Fruit fly (Drosophila melanogaster) whole organism, embryonic: Measurements from ENCODE around the gene CG43407.
A peak's percentile ranks its signal among the peaks of the same experiment; 100 is the strongest.

Source experiments
- Antp ChIP-seq: fragments of 200-800 bp; sonication (Bioruptor generic); optimal IDR thresholded peaks from 3 replicates; lab custom pipeline; 2016; ENCODE audit warnings: missing biosample characterization, missing genetic modification characterization
- B-H2 ChIP-seq: fragments of 200-800 bp; sonication (Bioruptor generic); optimal IDR thresholded peaks from 2 replicates; lab custom pipeline; 2018; ENCODE audit warnings: missing biosample characterization, mild to moderate bottlenecking, missing genetic modification characterization
- CG10321 ChIP-seq: fragments of 200-800 bp; sonication (Bioruptor generic); IDR thresholded peaks from 2 replicates; pipeline ENCODE4 v1.3.6; 2022; ENCODE audit warnings: missing biosample characterization, missing genetic modification characterization
- CG11398 ChIP-seq: fragments of 200-800 bp; sonication (Bioruptor generic); optimal IDR thresholded peaks from 2 replicates; lab custom pipeline; 2016; ENCODE audit warnings: missing biosample characterization, missing genetic modification characterization
- CG11695 ChIP-seq: fragments of 200-800 bp; sonication (Bioruptor generic); IDR thresholded peaks from 3 replicates; pipeline ENCODE4 v1.3.6; 2022; ENCODE audit warnings: missing biosample characterization, missing genetic modification characterization
- CG13123 ChIP-seq: fragments of 200-800 bp; sonication (Bioruptor generic); optimal IDR thresholded peaks from 2 replicates; lab custom pipeline; 2016; ENCODE audit warnings: missing biosample characterization, missing genetic modification characterization
- CG13775 ChIP-seq: fragments of 200-800 bp; sonication (Bioruptor generic); optimal IDR thresholded peaks from 3 replicates; lab custom pipeline; 2017; ENCODE audit warnings: missing biosample characterization, mild to moderate bottlenecking, missing genetic modification characterization
- CG15073 ChIP-seq: fragments of 200-800 bp; sonication (Bioruptor generic); optimal IDR thresholded peaks from 2 replicates; lab custom pipeline; 2016; ENCODE audit warnings: missing biosample characterization, missing genetic modification characterization
- CG15269 ChIP-seq: fragments of 200-800 bp; sonication (Bioruptor generic); optimal IDR thresholded peaks from 2 replicates; lab custom pipeline; 2018; ENCODE audit warnings: missing biosample characterization, mild to moderate bottlenecking, missing genetic modification characterization, moderate library complexity
- CG17361 ChIP-seq: fragments of 200-800 bp; sonication (Bioruptor generic); IDR thresholded peaks from 3 replicates; pipeline ENCODE4 v1.3.6; 2022; ENCODE audit warnings: missing biosample characterization, missing genetic modification characterization
- CG17568 ChIP-seq: fragments of 200-800 bp; sonication (Bioruptor generic); optimal IDR thresholded peaks from 2 replicates; lab custom pipeline; 2018; ENCODE audit warnings: missing biosample characterization, mild to moderate bottlenecking, missing genetic modification characterization, moderate library complexity
- CG18011 ChIP-seq: fragments of 200-800 bp; sonication (Bioruptor generic); optimal IDR thresholded peaks from 2 replicates; lab custom pipeline; 2017; ENCODE audit warnings: missing biosample characterization, missing genetic modification characterization, mild to moderate bottlenecking, moderate library complexity, missing genotype
- CG4404 ChIP-seq: fragments of 200-800 bp; sonication (Bioruptor generic); IDR thresholded peaks from 2 replicates; pipeline ENCODE4 v1.3.6; 2022; ENCODE audit warnings: missing biosample characterization, missing genetic modification characterization
- CG4707 ChIP-seq: fragments of 200-800 bp; sonication (Bioruptor generic); optimal IDR thresholded peaks from 2 replicates; lab custom pipeline; 2018; ENCODE audit warnings: missing biosample characterization, mild to moderate bottlenecking, missing genetic modification characterization, moderate library complexity
- CG4730 ChIP-seq: fragments of 200-800 bp; sonication (Bioruptor generic); IDR thresholded peaks from 2 replicates; pipeline ENCODE4 v1.3.6; 2022; ENCODE audit warnings: missing biosample characterization, missing genetic modification characterization
- CG7372 ChIP-seq: fragments of 200-800 bp; sonication (Bioruptor generic); IDR thresholded peaks from 2 replicates; pipeline ENCODE4 v1.3.6; 2022; ENCODE audit warnings: missing biosample characterization, missing genetic modification characterization
- CG7987 ChIP-seq: fragments of 200-800 bp; sonication (Bioruptor generic); optimal IDR thresholded peaks from 2 replicates; lab custom pipeline; 2018; ENCODE audit warnings: missing biosample characterization, mild to moderate bottlenecking, missing genetic modification characterization, moderate library complexity
- CG9932 ChIP-seq: fragments of 200-800 bp; sonication (Bioruptor generic); IDR thresholded peaks from 2 replicates; pipeline ENCODE4 v1.3.6; 2022; ENCODE audit warnings: missing biosample characterization, missing genetic modification characterization
- Dbx ChIP-seq: fragments of 200-800 bp; sonication (Bioruptor generic); IDR thresholded peaks from 3 replicates; pipeline ENCODE4 v1.3.6; 2022; ENCODE audit warnings: missing biosample characterization, missing genetic modification characterization
- Dip2 ChIP-seq: fragments of 200-800 bp; sonication (Bioruptor generic); IDR thresholded peaks from 2 replicates; pipeline ENCODE4 v1.3.6; 2022; ENCODE audit warnings: missing biosample characterization, missing genetic modification characterization
- Dref ChIP-seq: fragments of 200-800 bp; sonication (Bioruptor generic); IDR thresholded peaks from 2 replicates; pipeline ENCODE4 v1.3.6; 2022; ENCODE audit warnings: missing biosample characterization, missing genetic modification characterization
- H2.0 ChIP-seq: fragments of 200-800 bp; sonication (Bioruptor generic); IDR thresholded peaks from 2 replicates; pipeline ENCODE4 v1.3.6; 2022; ENCODE audit warnings: missing biosample characterization, missing genetic modification characterization
- HLH4C ChIP-seq: fragments of 200-800 bp; sonication (Bioruptor generic); IDR thresholded peaks from 3 replicates; pipeline ENCODE4 v1.3.6; 2022; ENCODE audit warnings: missing biosample characterization, missing genetic modification characterization; ENCODE audit not compliant: partially characterized antibody
- HLHmδ ChIP-seq: fragments of 200-800 bp; sonication (Bioruptor generic); optimal IDR thresholded peaks from 2 replicates; lab custom pipeline; 2018; ENCODE audit warnings: missing biosample characterization, mild to moderate bottlenecking, missing genetic modification characterization, moderate library complexity
- Hmx ChIP-seq: fragments of 200-800 bp; sonication (Bioruptor generic); optimal IDR thresholded peaks from 2 replicates; lab custom pipeline; 2016; ENCODE audit warnings: missing biosample characterization, missing genetic modification characterization
- MBD-R2 ChIP-seq: fragments of 200-800 bp; sonication (Bioruptor generic); IDR thresholded peaks from 2 replicates; pipeline ENCODE4 v1.3.6; 2022; ENCODE audit warnings: missing biosample characterization, missing genetic modification characterization
- Max ChIP-seq: fragments of 200-800 bp; sonication (Bioruptor generic); optimal IDR thresholded peaks from 2 replicates; lab custom pipeline; 2016; ENCODE audit warnings: missing biosample characterization, mild to moderate bottlenecking, missing genetic modification characterization
- Med ChIP-seq: fragments of 200-800 bp; sonication (Bioruptor generic); peaks from one replicate; lab custom pipeline; 2016; ENCODE audit warnings: missing biosample characterization, missing genetic modification characterization, mild to moderate bottlenecking, inconsistent platforms, moderate library complexity
- PHDP ChIP-seq: fragments of 200-800 bp; sonication (Bioruptor generic); optimal IDR thresholded peaks from 3 replicates; lab custom pipeline; 2018; ENCODE audit warnings: missing biosample characterization, mild to moderate bottlenecking, missing genetic modification characterization, moderate library complexity
- Ptx1 ChIP-seq: fragments of 200-800 bp; sonication (Bioruptor generic); IDR thresholded peaks from 2 replicates; pipeline ENCODE4 v1.3.6; 2022; ENCODE audit warnings: missing biosample characterization, missing genetic modification characterization
- Sin3A ChIP-seq: fragments of >200 bp; optimal IDR thresholded peaks from 2 replicates; lab custom pipeline; 2018
- al ChIP-seq: fragments of 200-800 bp; sonication (Bioruptor generic); IDR thresholded peaks from 2 replicates; pipeline ENCODE4 v1.3.6; 2022; ENCODE audit warnings: missing biosample characterization, missing genetic modification characterization
- cg ChIP-seq: fragments of 200-800 bp; sonication (Bioruptor generic); optimal IDR thresholded peaks from 3 replicates; lab custom pipeline; 2019; ENCODE audit warnings: missing biosample characterization, mild to moderate bottlenecking, missing genetic modification characterization, moderate library complexity
- crol ChIP-seq: fragments of 200-800 bp; sonication (Bioruptor generic); IDR thresholded peaks from 2 replicates; pipeline ENCODE4 v1.3.6; 2022; ENCODE audit warnings: missing biosample characterization, missing genetic modification characterization
- cwo ChIP-seq: fragments of 200-800 bp; sonication (Bioruptor generic); optimal IDR thresholded peaks from 3 replicates; lab custom pipeline; 2017; ENCODE audit warnings: missing biosample characterization, missing genetic modification characterization, mild to moderate bottlenecking, moderate library complexity, missing genetic modification reagents
- esg ChIP-seq: fragments of 200-800 bp; sonication (Bioruptor generic); conservative IDR thresholded peaks from 2 replicates; pipeline ENCODE4 v1.3.6; 2022; ENCODE audit warnings: missing biosample characterization, missing genetic modification characterization
- exex ChIP-seq: fragments of 200-800 bp; sonication (Bioruptor generic); optimal IDR thresholded peaks from 4 replicates; lab custom pipeline; 2018; ENCODE audit warnings: missing biosample characterization, mild to moderate bottlenecking, missing genetic modification characterization, moderate library complexity
- gro ChIP-seq: fragments of 200-800 bp; sonication (Bioruptor generic); optimal IDR thresholded peaks from 2 replicates; lab custom pipeline; 2016; ENCODE audit warnings: missing biosample characterization, missing genetic modification characterization
- hkb ChIP-seq, 2 experiments: fragments of 200-800 bp in 1 of 2; fragments of >200 bp in 1 of 2; sonication (Bioruptor generic) in 1 of 2; IDR thresholded peaks in 1 of 2; optimal IDR thresholded peaks in 1 of 2; 2 replicates each; pipeline versions ENCODE4 v1.3.6 to Lab custom; 2017 to 2022; ENCODE audit warnings: missing biosample characterization in 1 of 2, missing genetic modification characterization in 1 of 2
- jigr1 ChIP-seq: fragments of 200-800 bp; sonication (Bioruptor generic); IDR thresholded peaks from 3 replicates; pipeline ENCODE4 v1.3.6; 2022; ENCODE audit warnings: missing biosample characterization, missing genetic modification characterization
- lab ChIP-seq: fragments of 200-800 bp; sonication (Bioruptor generic); optimal IDR thresholded peaks from 3 replicates; lab custom pipeline; 2017; ENCODE audit warnings: missing biosample characterization, missing genetic modification characterization, mild to moderate bottlenecking, moderate library complexity, missing genetic modification reagents
- mirr ChIP-seq: fragments of 200-800 bp; sonication (Bioruptor generic); optimal IDR thresholded peaks from 3 replicates; lab custom pipeline; 2018; ENCODE audit warnings: missing biosample characterization, mild to moderate bottlenecking, missing genetic modification characterization
- nerfin-2 ChIP-seq: fragments of 200-800 bp; sonication (Bioruptor generic); IDR thresholded peaks from 2 replicates; pipeline ENCODE4 v1.3.6; 2022; ENCODE audit warnings: missing biosample characterization, missing genetic modification characterization; ENCODE audit not compliant: partially characterized antibody
- pum ChIP-seq: fragments of 200-800 bp; sonication (Bioruptor generic); optimal IDR thresholded peaks from 2 replicates; lab custom pipeline; 2016; ENCODE audit warnings: missing biosample characterization, missing genetic modification characterization
- row ChIP-seq: fragments of 200-800 bp; sonication (Bioruptor generic); IDR thresholded peaks from 3 replicates; pipeline ENCODE4 v1.3.6; 2022; ENCODE audit warnings: missing biosample characterization, missing genetic modification characterization
- sd ChIP-seq: fragments of 200-800 bp; sonication (Bioruptor generic); optimal IDR thresholded peaks from 3 replicates; lab custom pipeline; 2018; ENCODE audit warnings: missing biosample characterization, mild to moderate bottlenecking, missing genetic modification characterization, moderate library complexity
- seq ChIP-seq: fragments of 200-800 bp; sonication (Bioruptor generic); IDR thresholded peaks from 2 replicates; pipeline ENCODE4 v1.3.6; 2022; ENCODE audit warnings: missing biosample characterization, missing genetic modification characterization
- sim ChIP-seq: fragments of 200-800 bp; sonication (Bioruptor generic); IDR thresholded peaks from 2 replicates; pipeline ENCODE4 v1.3.6; 2022; ENCODE audit warnings: missing biosample characterization, missing genetic modification characterization
- slbo ChIP-seq: fragments of 200-800 bp; sonication (Bioruptor generic); IDR thresholded peaks from 2 replicates; pipeline ENCODE4 v1.3.6; 2022; ENCODE audit warnings: missing biosample characterization, missing genetic modification characterization
- so ChIP-seq: fragments of 200-800 bp; sonication (Bioruptor generic); IDR thresholded peaks from 3 replicates; pipeline ENCODE4 v1.3.6; 2022; ENCODE audit warnings: missing biosample characterization, missing genetic modification characterization
- tio ChIP-seq: fragments of 200-800 bp; sonication (Bioruptor generic); optimal IDR thresholded peaks from 2 replicates; lab custom pipeline; 2017; ENCODE audit warnings: missing biosample characterization, missing genetic modification characterization, inconsistent platforms
- vvl ChIP-seq: fragments of 200-800 bp; sonication (Bioruptor generic); IDR thresholded peaks from 2 replicates; pipeline ENCODE4 v1.3.6; 2022; ENCODE audit warnings: missing biosample characterization, missing genetic modification characterization
- zfh1 ChIP-seq: fragments of 200-800 bp; sonication (Bioruptor generic); IDR thresholded peaks from 3 replicates; pipeline ENCODE4 v1.3.6; 2022; ENCODE audit warnings: missing biosample characterization, missing genetic modification characterization

CG43407 gene

dm6 chr3L:19020467-19020866, 32.7 kb downstream of the CG43407 start (continued):
- TF ChIP-seq crol, result 0 out of 2 replicates have a peak, but pooled peaks have one; percentile 6
- no peak for TF ChIP-seq MBD-R2 (GFP tag; lab: Robert Waterston, UW)
- no peak for TF ChIP-seq seq (GFP tag; lab: Robert Waterston, UW)
- TF ChIP-seq vvl (GFP tag; lab: Robert Waterston, UW), result no peak
- no peak for TF ChIP-seq CG11695
- no peak for TF ChIP-seq CG4707 (GFP tag; lab: Kevin White, UChicago)
- no peak for TF ChIP-seq Antp (GFP tag; lab: Kevin White, UChicago)
- TF ChIP-seq CG17568 (GFP tag; lab: Kevin White, UChicago), result no peak
- no peak for TF ChIP-seq CG11398 (GFP tag; lab: Kevin White, UChicago)
- TF ChIP-seq hkb (optimal IDR thresholded peaks at IDR 0.05; lab: Kevin White, UChicago), result no peak
- no peak for TF ChIP-seq hkb (GFP tag; IDR thresholded peaks at IDR 0.05; lab: Robert Waterston, UW)
- no peak for TF ChIP-seq Dref (GFP tag; lab: Robert Waterston, UW)
- TF ChIP-seq zfh1, result 0 out of 3 replicates have a peak, but pooled peaks have one; percentile 26
- no peak for TF ChIP-seq CG4730 (GFP tag; lab: Robert Waterston, UW)
- no peak for TF ChIP-seq CG7372
- TF ChIP-seq CG7987 (GFP tag; lab: Kevin White, UChicago), result no peak
- TF ChIP-seq Max (GFP tag; lab: Kevin White, UChicago), result no peak
- TF ChIP-seq lab, result peak; percentile 14
- no peak for TF ChIP-seq sim
- no peak for TF ChIP-seq jigr1
- no peak for TF ChIP-seq tio (GFP tag; lab: Kevin White, UChicago)
- TF ChIP-seq gro (GFP tag; lab: Kevin White, UChicago), result no peak
- TF ChIP-seq Hmx (GFP tag; lab: Kevin White, UChicago), result no peak
- no peak for TF ChIP-seq CG9932 (GFP tag; lab: Robert Waterston, UW)
- no peak for TF ChIP-seq Ptx1 (GFP tag; lab: Robert Waterston, UW)
- no peak for TF ChIP-seq CG15073 (GFP tag; lab: Kevin White, UChicago)
- no peak for TF ChIP-seq CG4404 (GFP tag; lab: Robert Waterston, UW)
- no peak for TF ChIP-seq HLHmδ (GFP tag; lab: Kevin White, UChicago)
- TF ChIP-seq CG18011 (GFP tag; lab: Kevin White, UChicago), result no peak
- no peak for TF ChIP-seq CG13123 (GFP tag; lab: Kevin White, UChicago)
- no peak for TF ChIP-seq Dip2 (GFP tag; lab: Robert Waterston, UW)
- no peak for TF ChIP-seq pum (GFP tag; lab: Kevin White, UChicago)
- no peak for TF ChIP-seq Sin3A (lab: Kevin White, UChicago)
- no peak for TF ChIP-seq al
- TF ChIP-seq PHDP (tag; lab: Kevin White, UChicago), result no peak
- no peak for TF ChIP-seq row (GFP tag; lab: Robert Waterston, UW)
- no peak for TF ChIP-seq CG10321 (GFP tag; lab: Robert Waterston, UW)
- no peak for TF ChIP-seq exex (tag; lab: Kevin White, UChicago)
- no peak for TF ChIP-seq CG13775

dm6 chr3L:19019308-19019749, 33.9 kb downstream of the CG43407 start:
- TF ChIP-seq nerfin-2 (0 out of 2 replicates have a peak, but pooled peaks have one; percentile 17), cwo (GFP tag; lab: Kevin White, UChicago) (peak; percentile 80), cg (GFP tag; lab: Kevin White, UChicago) (peak; percentile 57), so (GFP tag; lab: Robert Waterston, UW) (peak; percentile 14; the same call in 1 of the 3 replicates), HLH4C (GFP tag; lab: Robert Waterston, UW) (no peak), CG15269 (tag; lab: Kevin White, UChicago) (peak; percentile 36), sd (tag; lab: Kevin White, UChicago) (peak; percentile 73), Med (GFP tag; lab: Kevin White, UChicago) (peak; percentile 62), Max (GFP tag; lab: Kevin White, UChicago) (no peak), B-H2 (GFP tag; lab: Kevin White, UChicago) (no peak), CG17361 (GFP tag; lab: Robert Waterston, UW) (no peak), mirr (GFP tag; lab: Kevin White, UChicago) (peak; percentile 52), esg (no peak), Dbx (GFP tag; lab: Robert Waterston, UW) (0 out of 3 replicates have a peak, but pooled peaks have one; percentile 25), slbo (0 out of 2 replicates have a peak, but pooled peaks have one; percentile 0), H2.0 (GFP tag; lab: Robert Waterston, UW) (no peak)
